Worm (Caenorhabditis elegans) whole organism, mixed stage, embryonic: ENCODE measurements around the gene Y54F10AM.6.

ENCODE experiments used
- pha-4 ChIP-seq: fragments of 150-350 bp; optimal IDR thresholded peaks from 2 replicates; lab custom pipeline; 2018; ENCODE audit warnings: missing biosample characterization, missing genetic modification reagents, missing genetic modification characterization
- snpc-4 ChIP-seq: fragments of 150-350 bp; optimal IDR thresholded peaks from 2 replicates; lab custom pipeline; 2014; ENCODE audit warnings: missing biosample characterization, missing genetic modification characterization

DNA sequence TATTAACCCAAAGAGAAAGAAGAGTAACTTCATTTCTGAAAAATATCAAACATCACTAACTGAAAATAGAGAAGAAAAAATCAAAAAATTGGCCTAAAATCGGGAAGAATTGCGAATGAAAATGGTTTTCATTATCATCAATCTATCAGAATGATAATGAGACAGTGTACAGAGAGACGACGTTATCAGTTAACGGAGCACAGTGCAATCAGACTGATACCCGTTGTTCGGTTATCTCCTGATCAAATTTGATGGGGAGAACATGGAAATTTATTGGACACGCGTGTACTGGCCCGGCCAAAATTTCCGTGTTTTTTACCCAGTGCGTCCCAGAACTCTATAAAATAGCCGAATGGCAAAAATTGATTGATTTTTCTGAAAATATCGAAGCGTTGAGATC is 680 bp upstream of the Y54F10AM.6 start, which contains the start of gene Y54F10AM.8:
- no peak for TF ChIP-seq snpc-4 (tag; lab: Kevin White, UChicago)
- TF ChIP-seq pha-4 (tag; lab: Kevin White, UChicago): no peak
